Worm (Caenorhabditis elegans): ENCODE results near the gene malt-1.

DNA sequence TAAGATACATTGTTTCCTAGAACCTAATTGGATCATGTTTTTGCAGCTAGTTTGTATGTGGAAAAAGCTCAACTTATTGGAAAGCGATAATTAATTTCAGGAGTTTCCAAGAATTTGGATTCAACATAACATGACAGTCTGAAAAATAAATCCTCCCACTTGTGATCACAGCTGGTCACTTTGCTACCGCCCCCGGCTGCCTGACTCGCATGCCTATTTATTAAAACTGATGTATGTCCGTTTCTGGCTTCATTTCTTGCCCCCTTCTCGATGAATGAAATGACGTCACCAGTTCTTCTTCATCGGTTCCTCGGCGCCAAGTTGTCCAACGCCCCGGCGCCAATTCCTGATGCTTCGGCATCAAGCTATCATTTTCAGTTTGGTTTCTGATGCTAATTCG is 24.1 kb downstream of the malt-1 start:
- no peak for TF ChIP-seq unc-130 (GFP tag; optimal IDR thresholded peaks at IDR 0.05)
- TF ChIP-seq daf-8 (GFP tag; IDR thresholded peaks at IDR 0.05), result no peak
- no peak for TF ChIP-seq ceh-28 (tag; optimal IDR thresholded peaks at IDR 0.05)
- TF ChIP-seq ceh-44 (GFP tag; IDR thresholded peaks at IDR 0.05), result no peak
- no peak for TF ChIP-seq fkh-10 (GFP tag; optimal IDR thresholded peaks at IDR 0.05)
- no peak for TF ChIP-seq nhr-41 (GFP tag; IDR thresholded peaks at IDR 0.05)
- TF ChIP-seq lsy-2 (tag; optimal IDR thresholded peaks at IDR 0.05), result no peak
- no peak for TF ChIP-seq set-16 (GFP tag; IDR thresholded peaks at IDR 0.05)
- TF ChIP-seq zip-11 (GFP tag; IDR thresholded peaks at IDR 0.05), result no peak

Data from whole organism, L4 larva.